Worm (Caenorhabditis elegans) whole organism, L4 larva: ENCODE data around the gene faxc-2.

Source experiments
- Y5F2A.4 ChIP-seq: fragments of 200-800 bp; sonication (Bioruptor generic); optimal IDR thresholded peaks from 2 replicates; lab custom pipeline; 2018; ENCODE audit warnings: mild to moderate bottlenecking, missing genetic modification characterization, missing compliant biosample characterization
- ceh-44 ChIP-seq: fragments of 200-800 bp; sonication (Bioruptor generic); IDR thresholded peaks from 2 replicates; pipeline ENCODE4 v1.3.6; 2022; ENCODE audit warnings: missing genetic modification reagents, missing genetic modification characterization, missing compliant biosample characterization
- zip-11 ChIP-seq: fragments of 200-800 bp; sonication (Bioruptor generic); IDR thresholded peaks from 2 replicates; pipeline ENCODE4 v1.3.6; 2022; ENCODE audit warnings: missing genetic modification characterization, missing compliant biosample characterization

ce11 chrII:13290518-13291286 lies 18.4 kb upstream of the faxc-2 start:
- TF ChIP-seq zip-11 (GFP tag; lab: Robert Waterston, UW) (no peak), ceh-44 (GFP tag; lab: Robert Waterston, UW) (no peak), Y5F2A.4 (GFP tag; lab: Kevin White, UChicago) (no peak)
